Worm (Caenorhabditis elegans): Measurements from ENCODE around the gene C17G10.10.
A peak's percentile ranks its signal among the peaks of the same experiment; 100 is the strongest.

Gene C17G10.10

DNA sequence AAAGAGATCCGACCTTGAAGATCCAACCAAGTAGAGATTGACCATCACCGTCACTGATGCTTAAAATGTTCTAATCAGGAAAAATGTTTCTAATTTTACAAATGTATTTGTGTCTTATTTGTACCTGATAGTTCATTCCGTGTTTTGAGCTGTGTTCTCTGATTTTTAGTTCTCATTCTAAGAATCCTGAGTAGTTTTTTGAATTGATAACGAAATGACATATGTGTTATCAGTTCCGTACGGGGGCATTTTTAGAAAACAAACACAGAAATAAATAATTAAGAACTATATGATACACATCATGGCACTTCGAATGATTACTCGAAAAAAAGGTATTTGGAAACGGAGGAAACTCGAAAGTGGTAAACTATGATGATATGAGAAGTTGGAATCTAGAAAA is 43.7 kb downstream of the C17G10.10 start:
- TF ChIP-seq mcd-1 (GFP tag; IDR thresholded peaks at IDR 0.05): no peak
- TF ChIP-seq Y56A3A.18 (GFP tag; IDR thresholded peaks at IDR 0.05): no peak
- no peak for TF ChIP-seq Y79H2A.3 (GFP tag; conservative IDR thresholded peaks at IDR 0.05)
- TF ChIP-seq nfyb-1 (GFP tag; IDR thresholded peaks at IDR 0.05): no peak
- no peak for TF ChIP-seq F37B4.10 (GFP tag; IDR thresholded peaks at IDR 0.05)
- no peak for TF ChIP-seq lin-40 (tag; optimal IDR thresholded peaks at IDR 0.05)
- TF ChIP-seq F49E8.2 (tag; optimal IDR thresholded peaks at IDR 0.05; ENCODE audit: insufficient read depth): no peak
- TF ChIP-seq egrh-3 (GFP tag; IDR thresholded peaks at IDR 0.05): no peak
- TF ChIP-seq hrde-1 (tag; optimal IDR thresholded peaks at IDR 0.05; ENCODE audit: borderline replicate concordance): no peak
- TF ChIP-seq ekl-4 (GFP tag; IDR thresholded peaks at IDR 0.05): no peak
- no peak for TF ChIP-seq hmg-20 (GFP tag; IDR thresholded peaks at IDR 0.05)
- TF ChIP-seq B0336.3 (GFP tag; IDR thresholded peaks at IDR 0.05): no peak
- no peak for TF ChIP-seq nfya-1 (tag; optimal IDR thresholded peaks at IDR 0.05; ENCODE audit: borderline replicate concordance, insufficient read depth)
- no peak for TF ChIP-seq repo-1 (tag; optimal IDR thresholded peaks at IDR 0.05)
- no peak for TF ChIP-seq ets-4 (GFP tag; optimal IDR thresholded peaks at IDR 0.05)
- no peak for TF ChIP-seq tbp1 (GFP tag; optimal IDR thresholded peaks at IDR 0.05)
- TF ChIP-seq Y53G8AR.9 (GFP tag; conservative IDR thresholded peaks at IDR 0.05): no peak
- no peak for TF ChIP-seq ceh-91 (GFP tag; IDR thresholded peaks at IDR 0.05)
- TF ChIP-seq ceh-100 (GFP tag; IDR thresholded peaks at IDR 0.05): no peak
- no peak for TF ChIP-seq F23B12.7 (tag; optimal IDR thresholded peaks at IDR 0.05; ENCODE audit: insufficient read depth)

DNA sequence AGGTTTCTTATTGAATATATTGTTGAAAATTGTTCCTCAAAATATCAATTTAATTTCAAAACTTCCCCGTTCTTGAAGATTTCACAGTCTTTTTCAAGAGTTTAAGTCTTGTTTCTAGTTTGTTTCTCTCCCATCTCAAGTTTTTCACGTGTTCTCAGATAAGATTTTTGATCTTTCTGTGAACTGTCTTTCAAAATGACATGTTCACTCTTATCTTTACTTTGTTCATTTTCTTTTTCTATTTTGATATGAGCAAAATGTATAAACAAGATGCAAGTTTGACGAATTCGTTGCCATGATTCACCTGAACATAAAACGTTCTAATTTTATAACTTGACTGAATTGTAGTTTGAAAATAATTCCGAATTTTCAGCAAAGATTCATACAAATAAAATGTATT is 44.4 kb downstream of the C17G10.10 start:
- TF ChIP-seq unc-62 (GFP tag; optimal IDR thresholded peaks at IDR 0.05) (peak; percentile 11), nhr-80 (tag; optimal IDR thresholded peaks at IDR 0.05) (peak; percentile 27), nhr-120 (GFP tag; IDR thresholded peaks at IDR 0.05) (no peak)

DNA sequence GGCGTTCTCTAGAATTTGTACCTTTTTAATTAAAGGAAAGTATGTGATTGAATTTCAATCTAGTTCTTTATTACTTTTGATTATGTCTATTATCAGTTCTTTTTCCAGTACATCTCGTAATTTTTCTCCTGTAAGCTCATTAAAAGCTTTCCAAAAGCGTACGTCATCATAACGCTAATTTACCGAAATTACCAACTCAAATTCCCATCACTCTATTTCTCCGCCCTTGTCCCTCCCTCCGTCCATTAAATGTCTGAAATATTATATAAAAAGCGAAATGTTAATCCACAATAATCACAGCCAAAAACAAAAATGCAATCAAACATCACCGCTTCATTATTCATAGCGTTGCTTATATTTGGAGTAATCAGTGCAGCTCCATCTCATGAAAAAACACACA is 44.9 kb downstream of the C17G10.10 start, which contains the start of gene ins-12:
Gene ins-12 (plus strand): TSS at position 301 of the 400 bp plus-strand sequence.
- no peak for TF ChIP-seq rpc-1 (optimal IDR thresholded peaks at IDR 0.05)
- TF ChIP-seq rpc-1 (tag; optimal IDR thresholded peaks at IDR 0.05): no peak
- TF ChIP-seq nfya-1 (tag; optimal IDR thresholded peaks at IDR 0.05; ENCODE audit: borderline replicate concordance, insufficient read depth): no peak

DNA sequence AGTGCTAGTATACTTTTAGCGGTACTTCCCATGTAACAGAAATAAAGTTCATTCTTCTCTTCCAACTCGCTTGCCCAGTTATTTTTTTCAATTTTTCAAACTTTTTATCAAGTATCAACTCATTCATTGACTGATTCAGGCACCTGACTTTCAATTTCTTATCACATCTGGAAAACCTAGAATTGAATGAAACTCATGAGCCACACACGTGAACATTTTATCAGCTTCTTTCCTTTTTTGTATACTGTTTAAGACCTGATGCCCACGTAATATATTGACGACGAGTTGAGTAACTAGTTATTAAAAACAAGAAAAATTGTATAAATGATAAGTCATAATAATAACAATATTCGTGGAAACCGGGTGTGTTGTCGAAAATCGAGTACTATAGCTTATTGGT is 45.6 kb downstream of the C17G10.10 start:
- TF ChIP-seq rpc-1 (optimal IDR thresholded peaks at IDR 0.05): no peak
- no peak for TF ChIP-seq rpc-1 (tag; optimal IDR thresholded peaks at IDR 0.05)
- TF ChIP-seq nhr-80 (tag; optimal IDR thresholded peaks at IDR 0.05): peak; percentile 2
- no peak for TF ChIP-seq Y67H2A.10 (GFP tag; conservative IDR thresholded peaks at IDR 0.05)

DNA sequence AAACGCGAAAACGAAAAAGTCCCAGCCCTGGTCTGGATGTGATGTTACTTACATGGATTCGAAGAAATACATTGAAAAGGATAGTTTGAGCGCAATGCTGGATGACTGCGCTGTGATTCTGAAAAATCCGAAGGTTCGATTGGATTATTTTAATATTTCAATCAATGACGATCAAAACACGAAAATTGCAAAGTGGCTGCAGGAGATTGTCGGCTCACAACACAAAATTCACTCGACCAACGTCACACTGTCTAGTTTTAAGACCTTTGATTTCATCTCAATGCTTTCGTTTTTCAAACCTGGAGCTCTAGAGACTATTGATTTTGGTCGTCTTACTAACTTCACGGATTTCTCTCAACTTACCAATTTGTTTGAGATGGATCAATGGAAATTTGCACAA is 47.7 kb downstream of the C17G10.10 start, which contains the start of gene C17C3.5:
Gene C17C3.5 (plus strand): TSS at position 301 of the 400 bp plus-strand sequence.
- TF ChIP-seq F39B2.1 (GFP tag; IDR thresholded peaks at IDR 0.05) (no peak), snpc-4 (GFP tag; optimal IDR thresholded peaks at IDR 0.05) (no peak), snpc-4 (tag; optimal IDR thresholded peaks at IDR 0.05) (no peak), sea-2 (GFP tag; IDR thresholded peaks at IDR 0.05) (no peak), B0035.1 (tag; optimal IDR thresholded peaks at IDR 0.05) (no peak), F57C9.4 (tag; optimal IDR thresholded peaks at IDR 0.05) (no peak), nhr-90 (tag; optimal IDR thresholded peaks at IDR 0.05) (no peak), ama-1 (optimal IDR thresholded peaks at IDR 0.05) (no peak), ama-1 (GFP tag; optimal IDR thresholded peaks at IDR 0.05) (no peak), madf-3 (GFP tag; IDR thresholded peaks at IDR 0.05) (no peak), B0261.1 (tag; optimal IDR thresholded peaks at IDR 0.05) (no peak), F49E8.2 (tag; optimal IDR thresholded peaks at IDR 0.05; ENCODE audit: insufficient read depth) (no peak)
